Worm (Caenorhabditis elegans): ENCODE data around the gene M6.4.

DNA sequence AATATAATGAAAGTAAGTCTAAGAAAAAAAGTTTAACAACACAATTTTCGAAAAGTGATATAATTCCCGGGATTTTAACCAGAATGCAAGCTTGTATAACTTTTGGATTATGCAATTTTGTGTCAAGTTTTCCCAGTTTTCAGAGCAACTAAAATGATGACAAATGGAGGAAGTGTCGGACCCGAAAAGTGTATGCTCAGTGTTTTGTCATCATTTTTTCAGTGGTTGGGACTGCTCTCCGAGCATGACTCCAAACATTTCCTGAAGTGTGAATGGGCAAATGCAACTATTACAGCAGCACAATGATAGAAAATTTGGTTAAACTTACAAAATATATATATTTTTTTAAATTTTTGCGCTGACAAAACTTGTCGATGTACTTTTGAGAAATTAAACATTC, 37.9 kb upstream of the M6.4 start:
- TF ChIP-seq T22C8.4 (GFP tag; IDR thresholded peaks at IDR 0.05) (no peak), med-1 (GFP tag; optimal IDR thresholded peaks at IDR 0.05; ENCODE audit: insufficient read depth) (no peak), ref-1 (GFP tag; conservative IDR thresholded peaks at IDR 0.05) (no peak), cog-1 (tag; optimal IDR thresholded peaks at IDR 0.05) (no peak), tab-1 (GFP tag; IDR thresholded peaks at IDR 0.05) (no peak), klf-2 (GFP tag; conservative IDR thresholded peaks at IDR 0.05) (no peak), flt-1 (GFP tag; IDR thresholded peaks at IDR 0.05) (no peak), ztf-29 (GFP tag; IDR thresholded peaks at IDR 0.05) (no peak), ztf-23 (GFP tag; IDR thresholded peaks at IDR 0.05) (no peak)
